Worm (Caenorhabditis elegans): ENCODE data around the gene T24B8.7.

The T24B8.7 gene

ce11 chrII:9054604-9055003 is 1.1 kb upstream of the T24B8.7 start, which contains the start of gene chmp-7 (continued):
- TF ChIP-seq jun-1 (tag; optimal IDR thresholded peaks at IDR 0.05): peak; percentile 85
- peak; percentile 31 for TF ChIP-seq sox-4 (tag; optimal IDR thresholded peaks at IDR 0.05)
- peak; percentile 36 for TF ChIP-seq egl-13 (tag; optimal IDR thresholded peaks at IDR 0.05)
- TF ChIP-seq ceh-8 (GFP tag; optimal IDR thresholded peaks at IDR 0.05): peak; percentile 22
- peak; percentile 91 for TF ChIP-seq nhr-71 (tag; optimal IDR thresholded peaks at IDR 0.05)
- TF ChIP-seq unc-86 (tag; optimal IDR thresholded peaks at IDR 0.05): peak; percentile 82
- peak; percentile 52 for TF ChIP-seq zag-1 (tag; optimal IDR thresholded peaks at IDR 0.05)
- TF ChIP-seq C04F5.9 (tag; optimal IDR thresholded peaks at IDR 0.05): peak; percentile 79
- TF ChIP-seq rnt-1 (tag; optimal IDR thresholded peaks at IDR 0.05): peak; percentile 92
- peak; percentile 61 for TF ChIP-seq skn-1 (tag; optimal IDR thresholded peaks at IDR 0.05)
- peak in 1 of 2 experiments; percentile 50 for TF ChIP-seq mdl-1 (tag; optimal IDR thresholded peaks at IDR 0.05)
- peak; percentile 88 for TF ChIP-seq blmp-1 (tag; optimal IDR thresholded peaks at IDR 0.05)
- no peak for TF ChIP-seq hlh-17 (GFP tag; optimal IDR thresholded peaks at IDR 0.05; ENCODE audit: borderline replicate concordance)
- peak; percentile 72 to 93 (median 83) for TF ChIP-seq ceh-82 (tag; optimal IDR thresholded peaks at IDR 0.05)
- TF ChIP-seq lin-15B (tag; optimal IDR thresholded peaks at IDR 0.05): peak; percentile 81
- peak; percentile 87 for TF ChIP-seq nhr-20 (tag; optimal IDR thresholded peaks at IDR 0.05)
- TF ChIP-seq egl-27 (tag; optimal IDR thresholded peaks at IDR 0.05): no peak
- TF ChIP-seq lsy-2 (tag; optimal IDR thresholded peaks at IDR 0.05): peak; percentile 90 to 93
- TF ChIP-seq lin-13 (GFP tag; optimal IDR thresholded peaks at IDR 0.05): peak; percentile 79
- peak; percentile 100 for TF ChIP-seq F16B12.6 (tag; optimal IDR thresholded peaks at IDR 0.05)
- no peak for TF ChIP-seq unc-62 (GFP tag; optimal IDR thresholded peaks at IDR 0.05)
- peak; percentile 26 for TF ChIP-seq zip-4 (GFP tag; optimal IDR thresholded peaks at IDR 0.05)
- peak; percentile 88 for TF ChIP-seq nhr-47 (tag; optimal IDR thresholded peaks at IDR 0.05)
- peak; percentile 57 for TF ChIP-seq ces-1 (GFP tag; optimal IDR thresholded peaks at IDR 0.05)
- no peak for TF ChIP-seq pqm-1 (tag; optimal IDR thresholded peaks at IDR 0.05)
- TF ChIP-seq unc-130 (tag; optimal IDR thresholded peaks at IDR 0.05): peak; percentile 92
- TF ChIP-seq sup-37 (GFP tag; optimal IDR thresholded peaks at IDR 0.05): peak; percentile 56
- TF ChIP-seq mab-9 (GFP tag; IDR thresholded peaks at IDR 0.05): peak; percentile 44; the same call in 1 of the 2 replicates
- TF ChIP-seq elt-2 (tag; optimal IDR thresholded peaks at IDR 0.05): no peak
- peak; percentile 89 to 91 for TF ChIP-seq efl-1 (optimal IDR thresholded peaks at IDR 0.05)
- peak; percentile 89 to 99 for TF ChIP-seq efl-1 (GFP tag; optimal IDR thresholded peaks at IDR 0.05 in 1 of 2)
- TF ChIP-seq nhr-28 (tag; optimal IDR thresholded peaks at IDR 0.05): no peak
- peak; percentile 96 for TF ChIP-seq C16A3.4 (tag; optimal IDR thresholded peaks at IDR 0.05)
- TF ChIP-seq ceh-63 (GFP tag; optimal IDR thresholded peaks at IDR 0.05): no peak
- peak; percentile 79 for TF ChIP-seq fkh-8 (tag; optimal IDR thresholded peaks at IDR 0.05)
- TF ChIP-seq pag-3 (tag; optimal IDR thresholded peaks at IDR 0.05; ENCODE audit: borderline replicate concordance, insufficient read depth): peak; percentile 74
- TF ChIP-seq lin-14 (GFP tag; optimal IDR thresholded peaks at IDR 0.05): peak; percentile 98
- peak; percentile 81 for TF ChIP-seq tbx-2 (tag; optimal IDR thresholded peaks at IDR 0.05)
- TF ChIP-seq fos-1 (tag; optimal IDR thresholded peaks at IDR 0.05): peak; percentile 82
- no peak for TF ChIP-seq nhr-11 (tag; optimal IDR thresholded peaks at IDR 0.05)

- TF ChIP-seq irx-1 (tag; optimal IDR thresholded peaks at IDR 0.05): no peak
- TF ChIP-seq ceh-88 (GFP tag; IDR thresholded peaks at IDR 0.05): no peak
- TF ChIP-seq nhr-28 (tag; optimal IDR thresholded peaks at IDR 0.05): no peak
- TF ChIP-seq unc-98 (GFP tag; IDR thresholded peaks at IDR 0.05): no peak
- no peak for TF ChIP-seq zag-1 (tag; optimal IDR thresholded peaks at IDR 0.05)
- no peak for TF ChIP-seq elt-2 (tag; optimal IDR thresholded peaks at IDR 0.05)
- no peak for TF ChIP-seq nhr-47 (tag; optimal IDR thresholded peaks at IDR 0.05)
- no peak for TF ChIP-seq hpl-2 (GFP tag; optimal IDR thresholded peaks at IDR 0.05)
- no peak for TF ChIP-seq nhr-85 (tag)
- no peak for TF ChIP-seq mep-1 (tag; optimal IDR thresholded peaks at IDR 0.05)
- no peak for TF ChIP-seq nhr-76 (tag; optimal IDR thresholded peaks at IDR 0.05)
- TF ChIP-seq xbp-1 (tag; optimal IDR thresholded peaks at IDR 0.05): no peak
- TF ChIP-seq C16A3.4 (tag; optimal IDR thresholded peaks at IDR 0.05): no peak
These were observed 11.4 kb downstream of the T24B8.7 start for ce11 chrII:9042059-9042458.
